Fruit fly (Drosophila melanogaster): ENCODE measurements around the gene CG42780.

CG42780 gene

DNA sequence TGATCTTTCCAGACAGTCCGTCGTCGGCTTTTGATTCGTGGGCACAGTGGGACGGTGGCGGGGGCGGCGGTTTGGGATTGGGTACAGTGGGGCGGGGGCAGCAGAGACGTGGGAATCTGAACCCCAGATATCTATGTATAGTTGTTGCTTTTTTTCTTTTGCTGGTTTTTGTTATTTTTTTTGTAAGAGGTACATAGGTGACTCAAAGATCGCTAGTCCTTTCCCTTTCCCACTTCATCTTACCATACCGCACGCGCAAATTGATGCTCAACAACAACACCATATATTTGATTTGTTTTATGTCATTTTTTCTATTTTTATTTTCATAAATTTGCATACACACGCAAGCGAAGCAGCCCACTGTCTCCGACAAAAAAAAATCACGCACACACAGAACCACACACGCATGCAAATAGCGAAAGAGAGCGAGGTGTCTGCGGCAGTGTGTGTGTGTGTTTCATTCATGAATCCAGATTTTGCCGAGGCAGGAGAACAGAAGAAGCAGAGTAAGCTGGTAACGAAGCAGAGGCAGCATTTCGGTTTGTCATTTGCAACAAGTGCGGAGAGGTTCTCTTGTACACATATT, 26.1 kb downstream of the CG42780 start (continued):
- TF ChIP-seq lmd (GFP tag; IDR thresholded peaks at IDR 0.05) (peak; percentile 51), run (tag; optimal IDR thresholded peaks at IDR 0.05) (no peak), ATbp (GFP tag; optimal IDR thresholded peaks at IDR 0.05) (peak; percentile 65), Doc2 (GFP tag; IDR thresholded peaks at IDR 0.05) (no peak), her (GFP tag; optimal IDR thresholded peaks at IDR 0.05) (no peak), Hey (tag; optimal IDR thresholded peaks at IDR 0.05) (no peak), CG3407 (GFP tag; optimal IDR thresholded peaks at IDR 0.05) (no peak), Sox100B (GFP tag; optimal IDR thresholded peaks at IDR 0.05) (peak; percentile 37), cg (GFP tag; optimal IDR thresholded peaks at IDR 0.05) (peak; percentile 50), Kr (GFP tag; optimal IDR thresholded peaks at IDR 0.05) (no peak), B-H1 (GFP tag; IDR thresholded peaks at IDR 0.05) (no peak), BEAF-32 (GFP tag; optimal IDR thresholded peaks at IDR 0.05) (no peak), abd-A (tag; optimal IDR thresholded peaks at IDR 0.05) (peak; percentile 16), HHEX (GFP tag; optimal IDR thresholded peaks at IDR 0.05) (peak; percentile 46), CG1832 (GFP tag; optimal IDR thresholded peaks at IDR 0.05) (peak; percentile 26), sc (optimal IDR thresholded peaks at IDR 0.05) (no peak), sc (GFP tag; optimal IDR thresholded peaks at IDR 0.05) (peak; percentile 54), CG12155 (GFP tag; optimal IDR thresholded peaks at IDR 0.05) (peak; percentile 35), CG15269 (tag; optimal IDR thresholded peaks at IDR 0.05) (peak; percentile 49), CG7987 (GFP tag; optimal IDR thresholded peaks at IDR 0.05) (peak; percentile 23), Drgx (GFP tag; IDR thresholded peaks at IDR 0.05) (peak; percentile 72), Jarid2 (GFP tag; optimal IDR thresholded peaks at IDR 0.05) (peak; percentile 11), CG7786 (GFP tag; optimal IDR thresholded peaks at IDR 0.05) (no peak), CG3847 (GFP tag; IDR thresholded peaks at IDR 0.05) (0 out of 2 replicates have a peak, but pooled peaks have one; percentile 27), Optix (GFP tag; IDR thresholded peaks at IDR 0.05) (peak; percentile 58; the same call in 1 of the 3 replicates), D19A (tag; optimal IDR thresholded peaks at IDR 0.05) (peak; percentile 20), jigr1 (GFP tag; IDR thresholded peaks at IDR 0.05) (peak; percentile 50; the same call in 1 of the 3 replicates), stc (GFP tag; IDR thresholded peaks at IDR 0.05) (no peak), CG9437 (GFP tag; optimal IDR thresholded peaks at IDR 0.05) (peak; percentile 43), CG11504 (tag; optimal IDR thresholded peaks at IDR 0.05) (peak; percentile 63), pnt (GFP tag; optimal IDR thresholded peaks at IDR 0.05) (peak; percentile 44), CG3065 (GFP tag; optimal IDR thresholded peaks at IDR 0.05) (no peak), CG12744 (GFP tag; optimal IDR thresholded peaks at IDR 0.05) (no peak), CG9215 (GFP tag; IDR thresholded peaks at IDR 0.05) (peak; percentile 45; the same call in 1 of the 2 replicates), dmrt99B (tag; optimal IDR thresholded peaks at IDR 0.05) (peak; percentile 69), Dref (GFP tag; IDR thresholded peaks at IDR 0.05) (no peak), ranshi (GFP tag; IDR thresholded peaks at IDR 0.05) (peak; percentile 40; the same call in 1 of the 2 replicates), CG15601 (tag; optimal IDR thresholded peaks at IDR 0.05) (peak; percentile 40), HLHmδ (GFP tag; optimal IDR thresholded peaks at IDR 0.05) (no peak), CG11456 (GFP tag; IDR thresholded peaks at IDR 0.05) (peak; percentile 60; the same call in 1 of the 3 replicates), zen2 (GFP tag; IDR thresholded peaks at IDR 0.05; ENCODE audit: partially characterized antibody) (no peak), chif (GFP tag; optimal IDR thresholded peaks at IDR 0.05) (peak; percentile 22 to 56), CG1647 (GFP tag; optimal IDR thresholded peaks at IDR 0.05) (peak; percentile 16), Dll (GFP tag; IDR thresholded peaks at IDR 0.05; ENCODE audit: partially characterized antibody) (no peak), CG13775 (GFP tag; optimal IDR thresholded peaks at IDR 0.05) (peak; percentile 71), wek (GFP tag; optimal IDR thresholded peaks at IDR 0.05) (no peak), Max (GFP tag; optimal IDR thresholded peaks at IDR 0.05) (no peak), pfk (GFP tag; optimal IDR thresholded peaks at IDR 0.05) (no peak), CG12769 (tag; optimal IDR thresholded peaks at IDR 0.05) (peak; percentile 51), CG4820 (GFP tag; optimal IDR thresholded peaks at IDR 0.05) (peak; percentile 49)
